Worm (Caenorhabditis elegans) whole organism, L3 larva: ENCODE data around the gene npp-16.

Experiments used
- aly-2 ChIP-seq: fragments of 150-350 bp; optimal IDR thresholded peaks from 2 replicates; lab custom pipeline; 2014; ENCODE audit warnings: missing biosample characterization, missing genetic modification characterization
- ama-1 ChIP-seq: fragments of 150-350 bp; optimal IDR thresholded peaks from 2 replicates; lab custom pipeline; 2018

DNA sequence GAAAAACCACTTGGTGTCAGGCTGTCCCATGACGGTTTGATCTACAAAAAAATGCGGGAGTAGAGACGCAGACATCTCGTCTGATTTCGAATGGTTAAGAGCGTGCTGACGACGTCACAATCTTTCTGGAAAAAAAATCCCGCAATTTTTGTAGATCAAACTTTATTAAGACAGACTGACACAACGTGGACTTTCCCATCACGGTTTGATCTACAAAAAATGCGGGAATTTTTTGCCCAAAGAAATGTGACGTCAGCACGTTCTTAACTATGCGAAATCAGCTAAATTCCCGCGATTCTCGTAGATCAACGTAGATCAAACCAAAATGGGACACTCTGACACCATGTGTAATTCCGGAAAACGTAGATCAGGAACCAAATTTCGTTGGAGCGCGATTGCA lies 22.8 kb downstream of the npp-16 start:
- TF ChIP-seq ama-1 (lab: Kevin White, UChicago) (no peak), aly-2 (no peak)
